Fruit fly (Drosophila melanogaster) Kc167 (cell line): ENCODE results near the gene Cralbp.

Source experiments
- Myc ChIP-seq: fragments of >200 bp; optimal IDR thresholded peaks from 2 replicates; lab custom pipeline; 2017; ENCODE audit warnings: missing external identifiers
- Sin3A ChIP-seq: fragments of >200 bp; optimal IDR thresholded peaks from 2 replicates; lab custom pipeline; 2018; ENCODE audit warnings: missing external identifiers
- h ChIP-seq: fragments of >200 bp; optimal IDR thresholded peaks from 3 replicates; lab custom pipeline; 2018; ENCODE audit warnings: missing external identifiers
- insv ChIP-seq: fragments of >200 bp; optimal IDR thresholded peaks from 3 replicates; lab custom pipeline; 2018; ENCODE audit warnings: missing external identifiers
- psq ChIP-seq: fragments of >200 bp; optimal IDR thresholded peaks from 2 replicates; lab custom pipeline; 2017; ENCODE audit warnings: missing external identifiers
- ttk ChIP-seq: sonication (Bioruptor generic); optimal IDR thresholded peaks from 2 replicates; lab custom pipeline; 2017; ENCODE audit warnings: missing external identifiers

Cralbp gene

dm6 chr3L:5770817-5771425 is 15.6 kb downstream of the Cralbp start:
- TF ChIP-seq ttk (lab: Kevin White, UChicago), result no peak
- no peak for TF ChIP-seq psq (lab: Kevin White, UChicago)
- TF ChIP-seq Sin3A (lab: Kevin White, UChicago), result no peak
- no peak for TF ChIP-seq insv (lab: Kevin White, UChicago)
- TF ChIP-seq h (lab: Kevin White, UChicago), result no peak
- no peak for TF ChIP-seq Myc (lab: Kevin White, UChicago)

- TF ChIP-seq ttk (lab: Kevin White, UChicago), result peak; percentile 24
- TF ChIP-seq insv (lab: Kevin White, UChicago), result no peak
- no peak for TF ChIP-seq Sin3A (lab: Kevin White, UChicago)
These were observed 16.3 kb downstream of the Cralbp start for dm6 chr3L:5770113-5770798.

- TF ChIP-seq h (lab: Kevin White, UChicago), result no peak
- no peak for TF ChIP-seq ttk (lab: Kevin White, UChicago)
- peak; percentile 65 for TF ChIP-seq psq (lab: Kevin White, UChicago)
These were observed 17.7 kb downstream of the Cralbp start, which contains the start of the genes Ppat-Dpck and scny for dm6 chr3L:5768532-5769497. TSS of gene Ppat-Dpck (minus strand) at chr3L:5768794. TSS of gene scny (plus strand) at chr3L:5769002.

DNA sequence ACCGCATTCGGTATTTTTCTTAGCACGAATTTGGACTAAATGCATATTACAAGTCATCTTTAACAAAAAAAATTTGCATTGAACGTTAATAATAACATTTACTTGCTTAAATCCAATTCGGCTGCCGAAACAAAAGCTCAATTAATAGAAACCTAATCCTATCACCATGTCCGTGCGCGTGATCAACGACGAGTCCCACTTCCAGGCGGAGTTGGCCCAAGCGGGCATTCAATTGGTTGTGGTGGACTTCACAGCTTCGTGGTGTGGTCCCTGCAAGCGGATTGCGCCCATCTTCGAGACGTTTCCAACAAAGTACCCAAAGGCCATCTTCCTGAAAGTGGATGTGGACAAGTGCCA is 20.7 kb downstream of the Cralbp start, which contains the start of gene Txl:
TSS of gene Txl (plus strand) at position 3 of the 357 bp plus-strand sequence.
- no peak for TF ChIP-seq Sin3A (lab: Kevin White, UChicago)
- no peak for TF ChIP-seq ttk (lab: Kevin White, UChicago)
- no peak for TF ChIP-seq psq (lab: Kevin White, UChicago)
- no peak for TF ChIP-seq Myc (lab: Kevin White, UChicago)
- no peak for TF ChIP-seq insv (lab: Kevin White, UChicago)
- TF ChIP-seq h (lab: Kevin White, UChicago), result no peak

DNA sequence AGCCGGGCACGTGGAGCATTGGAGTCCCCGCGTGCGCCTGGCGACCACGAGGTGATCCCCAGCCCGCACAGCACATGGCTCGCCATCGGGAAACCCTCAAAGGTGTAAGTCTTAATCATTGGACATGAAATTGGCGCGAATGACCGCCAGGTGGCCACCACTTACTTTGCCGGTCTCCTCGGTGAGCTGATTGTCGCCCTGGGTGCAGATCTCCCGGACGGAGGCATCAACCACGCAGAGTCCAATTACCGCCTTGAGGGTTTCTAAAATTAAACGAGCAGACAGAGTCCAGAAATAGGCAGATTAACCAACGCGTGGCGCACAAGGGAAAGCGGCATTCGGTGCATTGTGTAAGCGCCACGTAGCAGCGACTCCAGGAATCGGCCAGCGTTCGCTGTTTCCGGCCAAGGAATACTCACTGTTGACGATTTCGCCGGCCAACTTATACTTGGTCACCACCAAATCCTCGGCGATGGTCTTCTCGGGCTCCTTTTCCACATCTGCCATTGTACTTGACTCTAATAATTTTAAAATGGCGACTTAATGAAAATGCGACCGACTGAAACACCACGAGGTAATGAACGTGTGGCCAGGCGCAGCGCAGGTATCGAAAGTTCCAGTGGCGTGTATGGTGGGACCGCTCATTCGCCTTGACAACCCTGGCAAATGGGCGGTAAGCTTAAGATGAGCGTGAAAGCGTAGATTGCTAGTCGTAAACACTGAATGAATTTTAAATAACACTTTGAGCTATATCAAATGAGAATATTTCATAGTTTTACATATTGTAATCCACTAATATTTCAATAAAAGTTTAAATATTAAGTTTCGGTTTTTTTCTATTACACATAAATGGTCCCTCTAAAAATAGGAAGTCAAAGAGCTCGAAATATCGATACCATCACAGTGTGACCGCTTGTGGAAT is 21.3 kb downstream of the Cralbp start, which contains the start of gene CG10576:
TSS of gene CG10576 (minus strand) at position 781 of the 922 bp plus-strand sequence.
- no peak for TF ChIP-seq Sin3A (lab: Kevin White, UChicago)
- no peak for TF ChIP-seq h (lab: Kevin White, UChicago)
- no peak for TF ChIP-seq ttk (lab: Kevin White, UChicago)
- TF ChIP-seq insv (lab: Kevin White, UChicago), result no peak
- TF ChIP-seq Myc (lab: Kevin White, UChicago), result no peak
- TF ChIP-seq psq (lab: Kevin White, UChicago), result no peak

dm6 chr3L:5753605-5754365 is 32.7 kb downstream of the Cralbp start:
- TF ChIP-seq insv (lab: Kevin White, UChicago), result no peak
- TF ChIP-seq psq (lab: Kevin White, UChicago), result no peak
- TF ChIP-seq Sin3A (lab: Kevin White, UChicago), result no peak
- TF ChIP-seq ttk (lab: Kevin White, UChicago), result no peak
- no peak for TF ChIP-seq Myc (lab: Kevin White, UChicago)
- no peak for TF ChIP-seq h (lab: Kevin White, UChicago)

DNA sequence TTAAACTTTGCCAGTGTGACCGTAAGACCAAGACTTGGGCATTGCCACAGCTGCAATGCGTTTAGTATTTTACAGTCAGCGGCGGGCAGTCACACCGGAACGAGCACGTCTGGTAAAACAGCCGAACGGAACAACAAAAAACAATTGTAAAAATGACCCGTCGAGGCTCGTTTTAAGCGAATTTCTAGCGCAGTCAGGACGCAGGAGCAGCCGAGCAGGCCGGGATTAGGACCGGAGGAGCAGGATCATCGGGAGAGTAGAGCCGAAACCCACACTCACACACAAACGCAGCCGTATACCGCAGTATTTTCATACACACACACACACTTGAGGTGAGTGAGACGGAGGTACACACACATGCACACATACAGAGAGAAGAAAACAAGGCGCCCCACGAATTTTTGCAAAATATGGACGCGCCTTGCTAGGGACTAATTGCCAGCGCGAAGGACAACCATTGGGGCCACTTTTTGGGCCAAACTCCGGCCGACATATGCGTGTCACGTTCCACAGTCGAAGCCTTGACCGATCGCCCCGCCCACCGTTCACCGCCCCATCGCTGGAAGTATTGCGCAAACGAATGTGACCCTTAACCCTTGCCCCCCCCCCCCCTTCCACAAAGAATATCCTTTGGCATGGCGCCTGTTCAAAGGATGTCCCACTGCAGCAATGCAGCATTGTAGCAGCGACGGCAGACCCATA is 33.5 kb downstream of the Cralbp start, which contains the start of gene Usp47:
TSS of gene Usp47 (plus strand) at position 71 of the 702 bp plus-strand sequence.
- TF ChIP-seq insv (lab: Kevin White, UChicago), result no peak
- TF ChIP-seq h (lab: Kevin White, UChicago), result no peak
- no peak for TF ChIP-seq psq (lab: Kevin White, UChicago)
- TF ChIP-seq Myc (lab: Kevin White, UChicago), result no peak
- no peak for TF ChIP-seq Sin3A (lab: Kevin White, UChicago)
- TF ChIP-seq ttk (lab: Kevin White, UChicago), result no peak

DNA sequence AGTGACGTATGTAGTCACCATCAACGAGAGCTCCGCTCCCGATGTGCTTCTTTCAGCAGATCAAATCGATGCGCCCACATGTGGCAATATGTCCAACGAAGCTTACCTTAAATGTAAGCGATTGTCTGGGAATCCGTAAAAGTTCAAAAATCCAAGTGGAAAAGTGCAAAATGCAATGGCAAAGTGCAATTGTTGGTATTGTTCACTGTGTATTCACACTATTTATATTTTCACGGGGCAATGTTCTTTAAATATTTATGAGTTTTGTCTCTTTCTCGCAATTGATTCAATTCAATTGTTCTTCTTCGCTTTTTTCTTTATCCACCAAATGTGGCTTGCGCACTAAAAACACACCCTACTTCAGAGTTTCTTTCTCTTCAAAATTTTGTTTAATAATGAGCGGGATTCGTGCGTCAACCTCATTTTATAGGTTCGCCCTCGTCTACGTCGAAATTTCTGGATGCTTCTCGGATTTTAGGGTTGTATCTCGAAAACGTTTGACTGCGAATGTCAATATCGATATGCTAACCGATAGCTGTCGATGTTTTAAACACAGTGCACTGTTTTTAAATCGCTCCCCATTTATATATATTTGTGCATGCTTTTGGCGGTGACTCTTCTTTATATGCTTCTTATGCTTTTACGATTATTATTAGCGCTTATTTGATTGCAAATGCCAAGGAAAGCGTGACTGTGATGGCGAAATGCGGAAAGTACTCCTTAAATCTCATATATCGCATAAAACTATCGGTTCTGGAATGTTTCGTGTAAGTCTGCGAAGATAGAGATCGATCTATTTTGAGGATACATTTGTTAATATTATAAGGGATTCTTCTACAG is 34.6 kb downstream of the Cralbp start, which contains the start of gene DnaJ-1:
TSS of gene DnaJ-1 (minus strand) at position 450 of the 840 bp plus-strand sequence.
- TF ChIP-seq Sin3A (lab: Kevin White, UChicago), result no peak
- no peak for TF ChIP-seq psq (lab: Kevin White, UChicago)
- no peak for TF ChIP-seq ttk (lab: Kevin White, UChicago)
- no peak for TF ChIP-seq h (lab: Kevin White, UChicago)
- no peak for TF ChIP-seq insv (lab: Kevin White, UChicago)
- TF ChIP-seq Myc (lab: Kevin White, UChicago), result no peak
